Worm (Caenorhabditis elegans): ENCODE data around the gene D2096.7.

The D2096.7 gene

DNA sequence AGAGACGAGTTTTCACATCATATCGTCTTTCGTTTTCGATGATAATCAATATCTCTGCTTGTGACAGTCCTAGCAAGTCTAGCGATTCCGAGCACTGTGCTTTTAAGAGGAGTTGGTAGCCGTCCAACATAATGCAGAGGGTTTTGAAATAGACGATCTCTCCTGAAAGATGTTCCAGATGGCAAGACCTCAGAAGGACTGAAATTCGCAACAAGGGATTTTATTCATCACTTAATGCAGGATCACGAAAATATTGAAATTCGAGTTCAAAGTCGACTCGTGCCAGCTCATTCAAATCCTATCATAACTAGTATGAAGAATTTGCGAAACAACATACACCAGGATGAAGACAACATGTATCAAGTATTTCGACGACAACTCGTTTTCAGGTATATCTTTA lies at the start of gene D2096.7:
TSS of gene D2096.7 (minus strand) at position 130 of the 400 bp plus-strand sequence.
- peak; percentile 43 for TF ChIP-seq aly-2 (tag; optimal IDR thresholded peaks at IDR 0.05)
- TF ChIP-seq grh-1 (GFP tag; IDR thresholded peaks at IDR 0.05): 0 out of 2 replicates have a peak, but pooled peaks have one; percentile 11
- TF ChIP-seq hlh-17 (GFP tag; optimal IDR thresholded peaks at IDR 0.05; ENCODE audit: borderline replicate concordance): no peak

DNA sequence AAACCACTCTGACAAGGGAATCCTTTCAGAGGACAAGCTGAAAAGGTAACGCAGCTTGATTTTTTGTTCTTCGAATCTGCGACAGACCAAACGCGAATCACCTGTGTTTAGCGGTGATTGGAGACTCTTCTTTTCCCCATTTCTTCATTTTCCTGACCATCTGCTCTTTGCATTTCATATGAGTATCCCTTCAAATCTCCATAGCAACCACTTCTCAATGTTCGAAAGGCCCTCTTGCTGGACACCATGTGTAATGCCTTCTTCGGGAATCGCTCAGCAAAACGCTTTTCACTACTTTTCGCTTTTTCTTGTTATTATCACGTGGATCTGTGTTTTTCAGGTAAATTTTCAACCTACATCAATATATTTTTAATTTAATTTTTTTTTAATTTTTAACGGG lies 49.1 kb upstream of the D2096.7 start, which contains the start of the genes T26A8.3 and tmem-231:
TSS of gene T26A8.3 (minus strand) at position 101 of the 400 bp plus-strand sequence.
TSS of gene tmem-231 (plus strand) at position 249 of the 400 bp plus-strand sequence.
- TF ChIP-seq nhr-19 (GFP tag; conservative IDR thresholded peaks at IDR 0.05): no peak
- no peak for TF ChIP-seq fkh-8 (tag; optimal IDR thresholded peaks at IDR 0.05)
- TF ChIP-seq nhr-12 (tag; optimal IDR thresholded peaks at IDR 0.05): no peak
- no peak for TF ChIP-seq nhr-84 (tag; optimal IDR thresholded peaks at IDR 0.05)
- no peak for TF ChIP-seq unc-130 (tag; optimal IDR thresholded peaks at IDR 0.05)
- TF ChIP-seq snpc-4 (tag; optimal IDR thresholded peaks at IDR 0.05): no peak
- TF ChIP-seq nhr-11 (tag; optimal IDR thresholded peaks at IDR 0.05): no peak

DNA sequence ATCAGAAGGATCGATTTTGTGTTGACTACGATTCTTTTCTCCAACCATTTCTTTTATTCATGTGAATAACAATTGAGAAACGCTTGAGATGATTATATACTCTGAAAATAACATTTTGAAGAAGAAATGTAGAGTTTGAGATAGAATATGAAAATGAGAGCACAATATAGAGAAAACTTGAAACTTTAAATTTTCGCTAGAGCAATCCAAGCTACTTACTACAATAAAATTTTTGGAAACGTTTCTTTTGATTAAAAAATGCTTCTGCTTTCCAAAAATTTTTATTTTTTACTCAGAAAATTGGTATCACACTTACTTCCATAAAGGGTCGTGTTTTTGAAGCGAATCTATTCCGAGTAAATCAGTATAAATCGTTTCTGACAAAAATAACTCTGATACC lies 43.5 kb upstream of the D2096.7 start, which contains the start of gene M116.5:
TSS of gene M116.5 (minus strand) at position 101 of the 400 bp plus-strand sequence.
- TF ChIP-seq lin-39 (tag; optimal IDR thresholded peaks at IDR 0.05) (no peak), lin-15B (tag; optimal IDR thresholded peaks at IDR 0.05) (no peak), nhr-237 (tag; optimal IDR thresholded peaks at IDR 0.05) (no peak), irx-1 (tag; optimal IDR thresholded peaks at IDR 0.05) (no peak), elt-3 (tag; optimal IDR thresholded peaks at IDR 0.05) (no peak), nhr-71 (tag; optimal IDR thresholded peaks at IDR 0.05) (no peak), zip-4 (GFP tag; optimal IDR thresholded peaks at IDR 0.05) (no peak), sptf-1 (tag; optimal IDR thresholded peaks at IDR 0.05) (no peak)

DNA sequence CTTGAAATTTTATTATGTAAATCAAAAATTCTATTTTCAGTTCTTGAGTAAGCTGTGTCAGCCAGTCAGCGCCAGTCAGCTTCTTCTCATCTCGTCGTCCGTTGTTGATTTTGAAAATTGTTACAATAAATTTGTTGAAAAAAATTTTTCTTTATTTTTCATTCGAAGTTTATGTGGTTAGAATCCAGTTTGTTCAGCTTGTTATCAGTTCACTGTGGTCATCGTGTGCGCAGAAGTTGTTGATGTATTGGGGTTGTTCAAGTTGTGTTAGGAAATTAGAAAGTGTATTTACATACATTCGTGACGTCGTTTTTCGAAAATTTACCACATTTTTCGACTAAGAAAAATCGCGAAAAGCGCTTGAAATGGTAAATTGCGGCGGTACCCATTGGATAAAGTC lies 20.4 kb upstream of the D2096.7 start:
- TF ChIP-seq unc-86 (tag; optimal IDR thresholded peaks at IDR 0.05): no peak
- TF ChIP-seq alr-1 (tag; optimal IDR thresholded peaks at IDR 0.05; ENCODE audit: borderline replicate concordance): no peak
- no peak for TF ChIP-seq zip-4 (GFP tag; optimal IDR thresholded peaks at IDR 0.05)

DNA sequence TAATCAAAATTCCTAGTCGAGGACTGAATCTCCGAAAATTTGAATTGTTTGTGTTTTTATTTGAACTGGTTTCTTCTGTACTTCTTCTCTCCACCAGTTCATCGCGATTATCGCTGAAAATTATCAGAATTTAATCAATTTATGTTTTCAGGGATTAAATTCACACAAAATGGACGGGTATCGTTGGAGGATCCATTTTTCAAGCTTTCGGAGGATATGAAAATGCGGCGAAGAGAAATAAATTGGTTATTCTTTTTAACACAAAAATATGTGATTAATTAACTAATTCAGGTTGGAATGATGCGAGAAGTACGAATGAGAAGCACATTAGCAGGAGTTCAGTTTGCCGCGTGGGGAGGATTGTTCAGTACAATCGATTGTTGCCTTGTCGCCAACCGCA lies 18.9 kb upstream of the D2096.7 start, which contains the start of gene timm-17B.2:
TSS of gene timm-17B.2 (plus strand) at position 301 of the 400 bp plus-strand sequence.
- TF ChIP-seq swsn-7 (tag; optimal IDR thresholded peaks at IDR 0.05): no peak
- TF ChIP-seq ces-1 (GFP tag; optimal IDR thresholded peaks at IDR 0.05): no peak
- TF ChIP-seq fkh-8 (tag; optimal IDR thresholded peaks at IDR 0.05): no peak
- TF ChIP-seq pag-3 (tag; optimal IDR thresholded peaks at IDR 0.05; ENCODE audit: borderline replicate concordance, insufficient read depth): no peak
- TF ChIP-seq lsy-2 (tag; optimal IDR thresholded peaks at IDR 0.05): no peak
- no peak for TF ChIP-seq mef-2 (tag; optimal IDR thresholded peaks at IDR 0.05)
- no peak for TF ChIP-seq nhr-77 (tag; optimal IDR thresholded peaks at IDR 0.05)
- TF ChIP-seq lin-35 (GFP tag; optimal IDR thresholded peaks at IDR 0.05): no peak
- no peak for TF ChIP-seq sptf-1 (tag; optimal IDR thresholded peaks at IDR 0.05)
- TF ChIP-seq hlh-4 (tag; optimal IDR thresholded peaks at IDR 0.05): no peak
- TF ChIP-seq fkh-4 (tag; optimal IDR thresholded peaks at IDR 0.05; ENCODE audit: borderline replicate concordance): no peak
- no peak for TF ChIP-seq elt-2 (tag; optimal IDR thresholded peaks at IDR 0.05)
- no peak for TF ChIP-seq ceh-8 (GFP tag; optimal IDR thresholded peaks at IDR 0.05)
- no peak for TF ChIP-seq hlh-17 (GFP tag; optimal IDR thresholded peaks at IDR 0.05; ENCODE audit: borderline replicate concordance)
- TF ChIP-seq egl-27 (tag; optimal IDR thresholded peaks at IDR 0.05): no peak
- TF ChIP-seq ceh-90 (tag; optimal IDR thresholded peaks at IDR 0.05): no peak
- no peak for TF ChIP-seq nhr-71 (tag; optimal IDR thresholded peaks at IDR 0.05)

Data from whole organism, L1 larva.